Fruit fly (Drosophila melanogaster) whole organism, prepupa: ENCODE data around the gene CG7017.

Experiments used
- Blimp-1 ChIP-seq: fragments of 200-800 bp; sonication (Bioruptor generic); optimal IDR thresholded peaks from 3 replicates; lab custom pipeline; 2017; ENCODE audit warnings: missing biosample characterization, missing genetic modification characterization, mild to moderate bottlenecking, moderate library complexity, missing genetic modification reagents
- CG10669 ChIP-seq: fragments of 200-800 bp; sonication (Bioruptor generic); optimal IDR thresholded peaks from 3 replicates; lab custom pipeline; 2018; ENCODE audit warnings: missing biosample characterization, mild to moderate bottlenecking, missing genetic modification characterization, moderate library complexity
- CG11762 ChIP-seq: fragments of 200-800 bp; sonication (Bioruptor generic); optimal IDR thresholded peaks from 3 replicates; lab custom pipeline; 2016; ENCODE audit warnings: missing biosample characterization, missing genetic modification characterization; ENCODE audit not compliant: insufficient read depth
- CG11902 ChIP-seq: fragments of 200-800 bp; sonication (Bioruptor generic); optimal IDR thresholded peaks from 3 replicates; lab custom pipeline; 2016; ENCODE audit warnings: missing biosample characterization, missing genetic modification characterization
- CG15336 ChIP-seq: fragments of 200-800 bp; sonication (Bioruptor generic); IDR thresholded peaks from 2 replicates; pipeline ENCODE4 v1.3.6; 2022; ENCODE audit warnings: missing biosample characterization, missing genetic modification characterization
- CG1621 ChIP-seq: fragments of 200-800 bp; sonication (Bioruptor generic); optimal IDR thresholded peaks from 3 replicates; lab custom pipeline; 2018; ENCODE audit warnings: missing biosample characterization, mild to moderate bottlenecking, missing genetic modification characterization
- CG16779 ChIP-seq: fragments of 200-800 bp; sonication (Bioruptor generic); optimal IDR thresholded peaks from 3 replicates; lab custom pipeline; 2017; ENCODE audit warnings: missing biosample characterization, mild to moderate bottlenecking, missing genetic modification characterization
- CG32006 ChIP-seq: fragments of 200-800 bp; sonication (Bioruptor generic); optimal IDR thresholded peaks from 3 replicates; lab custom pipeline; 2017; ENCODE audit warnings: missing biosample characterization, mild to moderate bottlenecking, missing genetic modification characterization
- CG34406 ChIP-seq: fragments of 200-800 bp; sonication (Bioruptor generic); optimal IDR thresholded peaks from 3 replicates; lab custom pipeline; 2016; ENCODE audit warnings: missing biosample characterization, missing genetic modification characterization
- CG3919 ChIP-seq: fragments of 200-800 bp; sonication (Bioruptor generic); optimal IDR thresholded peaks from 3 replicates; lab custom pipeline; 2016; ENCODE audit warnings: missing biosample characterization, missing genetic modification characterization
- CG6792 ChIP-seq: fragments of 200-800 bp; sonication (Bioruptor generic); optimal IDR thresholded peaks from 3 replicates; lab custom pipeline; 2016; ENCODE audit warnings: missing biosample characterization, missing genetic modification characterization
- CG6808 ChIP-seq: fragments of 200-800 bp; sonication (Bioruptor generic); optimal IDR thresholded peaks from 3 replicates; lab custom pipeline; 2017; ENCODE audit warnings: missing biosample characterization, missing genetic modification characterization, mild to moderate bottlenecking, moderate library complexity, missing genetic modification reagents
- CG6854 ChIP-seq: fragments of 200-800 bp; sonication (Bioruptor generic); optimal IDR thresholded peaks from 2 replicates; lab custom pipeline; 2017; ENCODE audit warnings: missing biosample characterization, mild to moderate bottlenecking, missing genetic modification characterization
- CG8319 ChIP-seq: fragments of 200-800 bp; sonication (Bioruptor generic); optimal IDR thresholded peaks from 3 replicates; lab custom pipeline; 2016; ENCODE audit warnings: missing biosample characterization, missing genetic modification characterization
- CG9139 ChIP-seq: fragments of 200-800 bp; sonication (Bioruptor generic); optimal IDR thresholded peaks from 3 replicates; lab custom pipeline; 2017; ENCODE audit warnings: missing biosample characterization, mild to moderate bottlenecking, missing genetic modification characterization
- Eip75B ChIP-seq: fragments of 200-800 bp; sonication (Bioruptor generic); optimal IDR thresholded peaks from 3 replicates; lab custom pipeline; 2016; ENCODE audit warnings: missing biosample characterization, missing genetic modification characterization
- Ets96B ChIP-seq: fragments of 200-800 bp; optimal IDR thresholded peaks from 2 replicates; lab custom pipeline; 2019; ENCODE audit warnings: missing biosample characterization, mild to moderate bottlenecking, missing genetic modification characterization, moderate library complexity
- Gug ChIP-seq: fragments of 200-800 bp; sonication (Bioruptor generic); IDR thresholded peaks from 2 replicates; pipeline ENCODE4 v1.3.6; 2022; ENCODE audit warnings: missing biosample characterization, missing genetic modification characterization
- Hr38 ChIP-seq: sonication (Bioruptor generic); optimal IDR thresholded peaks from 2 replicates; lab custom pipeline; 2016; ENCODE audit warnings: missing biosample characterization, missing genetic modification characterization
- Hr4 ChIP-seq: fragments of 200-800 bp; sonication (Bioruptor generic); optimal IDR thresholded peaks from 3 replicates; lab custom pipeline; 2016; ENCODE audit warnings: missing biosample characterization, missing genetic modification characterization
- Met ChIP-seq: fragments of 200-800 bp; sonication (Bioruptor generic); optimal IDR thresholded peaks from 3 replicates; lab custom pipeline; 2016; ENCODE audit warnings: missing biosample characterization, missing genetic modification characterization
- OdsH ChIP-seq: fragments of 200-800 bp; sonication (Bioruptor generic); optimal IDR thresholded peaks from 3 replicates; lab custom pipeline; 2016; ENCODE audit warnings: missing biosample characterization, missing genetic modification characterization
- Smox ChIP-seq: fragments of 200-800 bp; sonication (Bioruptor generic); optimal IDR thresholded peaks from 3 replicates; lab custom pipeline; 2016; ENCODE audit warnings: missing biosample characterization, missing genetic modification characterization
- Sox102F ChIP-seq: fragments of 200-800 bp; sonication (Bioruptor generic); optimal IDR thresholded peaks from 2 replicates; lab custom pipeline; 2016; ENCODE audit warnings: missing biosample characterization, mild to moderate bottlenecking, missing genetic modification characterization
- Sox15 ChIP-seq: fragments of 200-800 bp; sonication (Bioruptor generic); optimal IDR thresholded peaks from 3 replicates; lab custom pipeline; 2016; ENCODE audit warnings: missing biosample characterization, missing genetic modification characterization
- achi ChIP-seq: fragments of 200-800 bp; sonication (Bioruptor generic); optimal IDR thresholded peaks from 3 replicates; lab custom pipeline; 2016; ENCODE audit warnings: missing biosample characterization, missing genetic modification characterization
- cyc ChIP-seq: fragments of 200-800 bp; sonication (Bioruptor generic); optimal IDR thresholded peaks from 3 replicates; lab custom pipeline; 2016; ENCODE audit warnings: missing biosample characterization, missing genetic modification characterization
- dac ChIP-seq: fragments of 200-800 bp; sonication (Bioruptor generic); optimal IDR thresholded peaks from 2 replicates; lab custom pipeline; 2017; ENCODE audit warnings: missing biosample characterization, mild to moderate bottlenecking, missing genetic modification characterization
- dsx ChIP-seq: fragments of 200-800 bp; optimal IDR thresholded peaks from 3 replicates; lab custom pipeline; 2019; ENCODE audit warnings: missing biosample characterization, mild to moderate bottlenecking, missing genetic modification characterization, moderate library complexity; ENCODE audit not compliant: poor library complexity, severe bottlenecking
- fkh ChIP-seq: fragments of 200-800 bp; sonication (Bioruptor generic); optimal IDR thresholded peaks from 3 replicates; lab custom pipeline; 2017; ENCODE audit warnings: missing biosample characterization, mild to moderate bottlenecking, missing genetic modification characterization, moderate library complexity
- lz ChIP-seq: fragments of 200-800 bp; sonication (Bioruptor generic); optimal IDR thresholded peaks from 3 replicates; lab custom pipeline; 2016; ENCODE audit warnings: missing biosample characterization, missing genetic modification characterization
- spab ChIP-seq: fragments of 200-800 bp; sonication (Bioruptor generic); optimal IDR thresholded peaks from 2 replicates; lab custom pipeline; 2017; ENCODE audit warnings: missing biosample characterization, mild to moderate bottlenecking, missing genetic modification characterization, missing genetic modification reagents
- ss ChIP-seq, 2 experiments: fragments of 200-800 bp; sonication (Bioruptor generic); optimal IDR thresholded peaks; 2 replicates in 1 of 2; 3 replicates in 1 of 2; lab custom pipeline; 2017 to 2018; ENCODE audit warnings: mild to moderate bottlenecking in 2 of 2, missing biosample characterization in 2 of 2, missing genetic modification characterization in 2 of 2, moderate library complexity in 1 of 2
- topi ChIP-seq: fragments of 200-800 bp; sonication (Bioruptor generic); optimal IDR thresholded peaks from 3 replicates; lab custom pipeline; 2016; ENCODE audit warnings: missing biosample characterization, missing genetic modification characterization
- vri ChIP-seq: fragments of 200-800 bp; sonication (Bioruptor generic); optimal IDR thresholded peaks from 3 replicates; lab custom pipeline; 2016; ENCODE audit warnings: missing biosample characterization, mild to moderate bottlenecking, missing genetic modification characterization

CG7017 gene

dm6 chr3L:20241987-20242982 lies 30.4 kb upstream of the CG7017 start (continued):
- TF ChIP-seq CG11902, result no peak
- TF ChIP-seq CG6854 (GFP tag; lab: Kevin White, UChicago), result no peak
- TF ChIP-seq achi, result peak; percentile 63
- TF ChIP-seq vri, result peak; percentile 4
- TF ChIP-seq CG8319, result peak; percentile 4
- TF ChIP-seq CG11762 (GFP tag; lab: Kevin White, UChicago), result peak; percentile 9
- TF ChIP-seq CG6792 (GFP tag; lab: Kevin White, UChicago), result peak; percentile 26
- peak; percentile 36 for TF ChIP-seq lz (GFP tag; lab: Kevin White, UChicago)
- TF ChIP-seq Hr38 (GFP tag; lab: Kevin White, UChicago), result no peak
- peak; percentile 47 for TF ChIP-seq CG15336
- TF ChIP-seq Sox15 (GFP tag; lab: Kevin White, UChicago), result peak; percentile 36
- peak; percentile 20 for TF ChIP-seq CG9139
- peak; percentile 16 for TF ChIP-seq spab (GFP tag; lab: Kevin White, UChicago)
- no peak for TF ChIP-seq dac (GFP tag; lab: Kevin White, UChicago)
- peak; percentile 71 for TF ChIP-seq CG32006 (GFP tag; lab: Kevin White, UChicago)
- TF ChIP-seq Smox (GFP tag; lab: Kevin White, UChicago), result peak; percentile 52
- peak; percentile 60 for TF ChIP-seq Hr4 (GFP tag; lab: Kevin White, UChicago)
- peak; percentile 2 for TF ChIP-seq CG6808
- peak; percentile 58 for TF ChIP-seq CG3919

dm6 chr3L:20241163-20241970 lies 29.4 kb upstream of the CG7017 start, which contains the start of the genes CG6951 and CG17233:
Gene CG6951, plus strand, starts transcription at chr3L:20241267.
Gene CG17233, minus strand, starts transcription at chr3L:20241903.
- peak; percentile 89 for TF ChIP-seq fkh
- no peak for TF ChIP-seq ss (GFP tag; optimal IDR thresholded peaks at IDR 0.05; lab: Kevin White, UChicago)
- TF ChIP-seq, all 60 proteins: peak for 1

dm6 chr3L:20240753-20241152 lies 28.8 kb upstream of the CG7017 start, which contains the start of gene Clc:
Gene Clc, plus strand, starts transcription at chr3L:20241053.
- TF ChIP-seq Sox102F (GFP tag; lab: Kevin White, UChicago) (no peak), achi (no peak), CG1621 (tag; lab: Kevin White, UChicago) (no peak), topi (no peak), Eip75B (no peak), OdsH (no peak), Gug (GFP tag; lab: Robert Waterston, UW) (no peak), Met (GFP tag; lab: Kevin White, UChicago) (no peak), dsx (no peak), cyc (no peak), CG11902 (no peak), CG11762 (GFP tag; lab: Kevin White, UChicago) (no peak), CG16779 (no peak), CG34406 (GFP tag; lab: Kevin White, UChicago) (no peak), vri (no peak), Blimp-1 (GFP tag; lab: Kevin White, UChicago) (no peak), Ets96B (no peak), CG10669 (GFP tag; lab: Kevin White, UChicago) (no peak), CG8319 (no peak)
